Fruit fly (Drosophila melanogaster) whole organism, wandering third instar larva: Measurements from ENCODE around the gene CG42585.
A peak's percentile ranks its signal among the peaks of the same experiment; 100 is the strongest.

Experiments used
- Abd-B ChIP-seq: fragments of >200 bp; optimal IDR thresholded peaks from 2 replicates; lab custom pipeline; 2017; ENCODE audit warnings: missing biosample characterization, missing genetic modification characterization
- Hnf4 ChIP-seq: fragments of 200-800 bp; sonication (Bioruptor generic); optimal IDR thresholded peaks from 2 replicates; lab custom pipeline; 2016; ENCODE audit warnings: missing biosample characterization, mild to moderate bottlenecking, missing genetic modification characterization
- Hr78 ChIP-seq: fragments of >200 bp; optimal IDR thresholded peaks from 2 replicates; lab custom pipeline; 2017; ENCODE audit warnings: missing biosample characterization, missing genetic modification characterization
- Mio ChIP-seq: sonication (Bioruptor generic); optimal IDR thresholded peaks from 2 replicates; lab custom pipeline; 2016; ENCODE audit warnings: missing biosample characterization, missing genetic modification characterization
- Myc ChIP-seq: fragments of >200 bp; optimal IDR thresholded peaks from 2 replicates; lab custom pipeline; 2017
- N ChIP-seq: fragments of >200 bp; optimal IDR thresholded peaks from 2 replicates; lab custom pipeline; 2018; ENCODE audit warnings: missing biosample characterization, missing external identifiers, missing genetic modification characterization
- OdsH ChIP-seq: fragments of 200-800 bp; sonication (Bioruptor generic); optimal IDR thresholded peaks from 2 replicates; lab custom pipeline; 2016; ENCODE audit warnings: missing biosample characterization, mild to moderate bottlenecking, missing genetic modification characterization
- br ChIP-seq: fragments of 200-800 bp; sonication (Bioruptor generic); optimal IDR thresholded peaks from 2 replicates; lab custom pipeline; 2016; ENCODE audit warnings: missing biosample characterization, missing genetic modification characterization
- fru ChIP-seq: fragments of 200-800 bp; sonication (Bioruptor generic); optimal IDR thresholded peaks from 3 replicates; lab custom pipeline; 2016; ENCODE audit warnings: missing biosample characterization, mild to moderate bottlenecking, missing genetic modification characterization
- h ChIP-seq: fragments of 200-800 bp; sonication (Bioruptor generic); optimal IDR thresholded peaks from 3 replicates; lab custom pipeline; 2016; ENCODE audit warnings: missing biosample characterization, mild to moderate bottlenecking, missing genetic modification characterization
- pan ChIP-seq: fragments of >200 bp; optimal IDR thresholded peaks from 2 replicates; lab custom pipeline; 2017
- sage ChIP-seq: fragments of 200-800 bp; sonication (Bioruptor generic); optimal IDR thresholded peaks from 2 replicates; lab custom pipeline; 2016; ENCODE audit warnings: missing biosample characterization, mild to moderate bottlenecking, missing genetic modification characterization

DNA sequence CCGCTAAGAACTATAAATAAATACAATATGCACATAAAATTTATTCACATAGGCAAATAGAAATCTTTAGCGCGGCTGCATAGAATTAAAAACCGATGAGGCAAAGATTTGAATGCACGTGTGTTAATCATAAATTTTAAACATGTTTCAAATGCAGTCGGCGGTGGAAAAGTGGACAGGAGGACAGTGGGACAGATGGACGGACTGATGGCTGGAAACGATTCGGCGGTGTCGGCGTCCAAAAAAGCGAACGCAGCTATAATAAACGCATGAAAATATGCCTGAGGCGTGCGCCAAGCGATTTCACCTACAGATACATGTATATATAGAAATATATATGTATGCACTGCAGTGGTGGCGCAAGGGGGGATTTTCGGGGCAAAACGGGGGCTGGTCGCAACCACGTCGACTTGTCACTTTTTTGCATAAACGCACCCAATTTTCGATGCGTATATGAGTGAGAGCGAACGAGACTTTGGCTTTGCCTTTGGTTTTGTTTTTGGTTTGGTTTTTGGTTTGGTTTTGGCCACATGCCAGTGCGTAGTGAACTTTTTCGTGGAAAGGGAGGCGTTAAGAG lies 40.1 kb upstream of the CG42585 start:
- TF ChIP-seq h (peak; percentile 9), br (GFP tag; lab: Kevin White, UChicago) (no peak), Hr78 (GFP tag; lab: Kevin White, UChicago) (no peak), sage (GFP tag; lab: Kevin White, UChicago) (no peak), fru (GFP tag; lab: Kevin White, UChicago) (no peak), Myc (lab: Kevin White, UChicago) (no peak), Abd-B (no peak), pan (lab: Kevin White, UChicago) (no peak), OdsH (GFP tag; lab: Kevin White, UChicago) (no peak), N (no peak), Mio (GFP tag; lab: Kevin White, UChicago) (no peak), Hnf4 (GFP tag; lab: Kevin White, UChicago) (no peak)
